Worm (Caenorhabditis elegans): Measurements from ENCODE around the gene C25A8.2.

C25A8.2 gene

DNA sequence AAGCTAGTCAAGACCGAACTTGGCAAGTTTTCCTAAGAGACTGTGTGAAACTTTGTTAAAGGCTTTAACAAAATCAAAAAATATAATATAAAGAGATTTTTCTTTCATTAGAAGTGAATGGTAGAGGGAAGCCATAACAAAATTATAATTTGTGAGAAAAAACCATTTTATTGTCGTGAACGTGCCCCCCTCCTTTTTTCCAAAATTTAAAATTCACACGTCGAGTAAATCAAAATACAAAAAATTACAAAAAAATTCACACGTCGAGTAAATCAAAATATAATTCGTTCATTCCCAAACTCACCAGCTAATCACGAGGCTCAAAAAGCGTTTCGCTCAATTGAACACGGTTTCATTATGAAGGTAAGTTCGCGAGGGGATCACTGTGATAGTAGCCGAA lies at the start of gene C25A8.2:
Gene C25A8.2 (plus strand): TSS at position 301 of the 400 bp plus-strand sequence.
- no peak for TF ChIP-seq dao-5 (tag; optimal IDR thresholded peaks at IDR 0.05)
- TF ChIP-seq him-1 (tag; optimal IDR thresholded peaks at IDR 0.05), result no peak
- TF ChIP-seq W03F9.2 (tag; optimal IDR thresholded peaks at IDR 0.05), result no peak

DNA sequence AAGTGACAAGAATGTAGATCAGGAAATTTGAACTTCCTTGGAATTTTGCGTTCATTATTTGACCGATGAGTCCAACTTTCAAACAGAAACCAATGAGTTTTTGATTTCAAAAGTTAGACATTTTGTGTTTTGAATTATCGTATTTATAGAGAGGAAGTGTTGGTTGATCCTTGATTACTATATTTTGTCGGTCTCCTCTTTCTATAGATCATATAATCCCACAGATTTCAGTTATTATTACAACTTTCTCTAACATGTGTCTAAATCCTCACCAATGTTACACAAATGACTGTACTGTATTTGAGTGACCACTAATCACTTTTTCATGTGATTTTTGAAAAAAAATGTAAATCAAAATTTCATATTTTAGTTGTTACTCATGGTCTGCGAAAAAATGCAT lies 45.1 kb upstream of the C25A8.2 start, which contains the start of gene B0478.3:
Gene B0478.3 (minus strand): TSS at position 101 of the 400 bp plus-strand sequence.
- TF ChIP-seq W03F9.2 (tag; optimal IDR thresholded peaks at IDR 0.05), result no peak
- no peak for TF ChIP-seq dao-5 (tag; optimal IDR thresholded peaks at IDR 0.05)
- no peak for TF ChIP-seq him-1 (tag; optimal IDR thresholded peaks at IDR 0.05)

DNA sequence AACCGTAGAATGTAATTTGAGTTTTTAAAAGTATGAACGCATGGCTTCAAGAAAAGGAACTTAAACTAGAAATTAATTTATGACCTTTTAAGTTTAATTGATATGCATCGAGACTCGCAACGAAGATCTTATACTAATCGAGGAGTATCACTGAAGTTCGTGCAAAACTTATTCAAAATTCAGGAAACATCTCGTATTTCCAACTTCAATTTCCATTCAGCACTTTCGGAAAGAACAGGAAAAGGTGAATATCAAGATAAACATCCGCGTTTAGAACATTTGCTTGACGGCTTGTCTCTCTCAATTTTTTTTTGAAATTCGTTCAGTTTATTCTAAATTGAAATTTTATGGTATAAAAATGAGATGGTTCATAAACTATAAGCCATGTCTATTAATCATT lies 44.4 kb upstream of the C25A8.2 start, which contains the start of gene ZK381.2:
Gene ZK381.2 (plus strand): TSS at position 301 of the 400 bp plus-strand sequence.
- TF ChIP-seq W03F9.2 (tag; optimal IDR thresholded peaks at IDR 0.05), result no peak
- TF ChIP-seq dao-5 (tag; optimal IDR thresholded peaks at IDR 0.05), result no peak
- TF ChIP-seq him-1 (tag; optimal IDR thresholded peaks at IDR 0.05), result no peak

DNA sequence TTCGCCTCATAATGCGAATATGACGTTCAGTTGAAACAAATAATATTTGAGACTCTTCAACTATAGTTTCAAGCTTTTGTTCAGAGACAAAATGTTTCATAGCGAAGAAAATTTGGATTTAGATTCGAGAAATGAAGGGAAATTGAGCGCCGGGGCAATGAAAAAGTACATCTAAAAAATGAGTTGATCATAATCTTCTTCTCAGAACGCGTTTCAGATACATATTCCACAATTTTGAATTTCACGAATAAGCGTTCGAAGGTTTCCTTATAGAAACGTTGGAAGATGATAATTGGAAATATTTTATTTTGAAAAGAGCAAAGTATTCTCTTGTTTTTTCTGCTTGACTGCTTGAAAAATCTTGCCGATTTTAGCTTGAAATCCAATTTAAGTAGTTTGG lies 39.4 kb upstream of the C25A8.2 start, which contains the start of gene ZK381.8:
Gene ZK381.8 (minus strand): TSS at position 101 of the 400 bp plus-strand sequence.
- no peak for TF ChIP-seq W03F9.2 (tag; optimal IDR thresholded peaks at IDR 0.05)
- no peak for TF ChIP-seq him-1 (tag; optimal IDR thresholded peaks at IDR 0.05)
- no peak for TF ChIP-seq dao-5 (tag; optimal IDR thresholded peaks at IDR 0.05)

DNA sequence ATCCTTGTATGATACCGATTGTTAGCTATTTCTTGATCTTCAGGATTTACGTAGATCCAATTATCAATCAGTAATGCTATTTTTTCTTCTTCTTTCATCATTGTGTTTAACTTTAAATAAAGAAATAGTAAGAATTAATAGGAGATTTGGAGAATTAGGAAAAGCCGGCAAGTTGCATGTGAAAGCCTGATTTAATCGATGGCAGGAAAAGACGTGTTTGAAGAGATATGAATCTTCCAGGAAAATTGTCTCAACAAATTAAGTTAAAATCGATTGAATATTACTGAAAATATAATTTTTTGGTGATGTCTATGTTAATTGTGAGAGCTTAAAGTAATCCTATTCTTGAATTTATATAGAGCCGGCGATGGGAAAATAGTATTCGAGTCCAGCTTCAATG lies 38.4 kb upstream of the C25A8.2 start, which contains the start of gene ZK381.62:
Gene ZK381.62 (minus strand): TSS at position 101 of the 400 bp plus-strand sequence.
- TF ChIP-seq him-1 (tag; optimal IDR thresholded peaks at IDR 0.05), result no peak
- TF ChIP-seq dao-5 (tag; optimal IDR thresholded peaks at IDR 0.05), result no peak
- no peak for TF ChIP-seq W03F9.2 (tag; optimal IDR thresholded peaks at IDR 0.05)

DNA sequence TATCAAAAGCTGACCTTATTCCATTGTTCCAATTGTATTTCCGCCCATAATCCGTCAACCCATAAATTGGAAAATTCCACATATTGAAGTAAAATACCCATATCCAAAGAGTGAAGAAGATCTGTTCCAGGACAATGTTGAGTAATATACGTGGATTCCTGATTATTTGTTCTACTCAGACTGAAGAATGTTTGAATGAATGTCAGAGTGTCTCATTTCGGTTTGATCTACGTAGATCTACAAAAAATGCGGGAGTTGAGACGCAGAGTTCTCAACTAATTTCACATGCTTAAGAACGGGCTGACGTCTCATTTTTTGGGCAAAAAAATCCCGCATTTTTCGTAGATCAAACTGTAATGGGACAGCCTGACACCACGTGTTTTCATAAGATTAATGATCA lies 37.2 kb upstream of the C25A8.2 start, which contains the start of gene nhr-249:
Gene nhr-249 (minus strand): TSS at position 101 of the 400 bp plus-strand sequence.
- TF ChIP-seq W03F9.2 (tag; optimal IDR thresholded peaks at IDR 0.05) (no peak), him-1 (tag; optimal IDR thresholded peaks at IDR 0.05) (no peak), dao-5 (tag; optimal IDR thresholded peaks at IDR 0.05) (no peak)

DNA sequence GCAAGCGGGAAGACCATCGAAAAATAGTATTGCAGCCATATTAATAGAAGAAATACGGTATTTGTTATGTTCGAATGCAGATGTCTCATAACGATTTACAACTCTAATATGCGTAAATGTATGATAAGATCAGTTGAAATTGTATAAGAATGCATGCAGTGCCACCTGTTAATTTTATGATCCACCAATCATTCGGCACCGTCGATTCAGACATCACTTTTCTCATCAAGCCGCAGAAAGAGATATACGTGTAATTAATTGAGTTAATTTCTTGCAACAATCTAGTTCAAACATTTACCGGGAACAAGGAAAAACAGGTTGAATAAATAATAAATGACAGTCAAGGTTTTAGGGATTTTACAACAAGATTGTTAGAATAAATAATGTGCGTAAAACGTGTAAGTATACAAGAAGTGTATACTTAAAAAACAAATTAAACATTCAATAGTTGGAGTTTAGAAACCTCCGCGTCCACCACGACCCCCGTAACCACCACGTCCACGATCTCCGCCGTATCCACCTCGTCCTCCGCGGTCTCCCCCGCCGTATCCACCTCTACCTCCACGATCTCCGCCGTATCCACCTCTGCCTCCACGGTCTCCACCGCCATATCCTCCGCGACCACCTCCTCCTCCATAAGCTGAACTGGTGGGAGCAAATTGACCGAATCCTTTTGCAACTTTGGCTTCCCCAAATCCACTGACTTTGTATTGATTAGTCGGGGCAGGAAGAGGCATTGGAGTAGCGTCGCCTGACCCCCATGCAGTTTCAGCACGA lies 35.3 kb upstream of the C25A8.2 start:
- no peak for TF ChIP-seq him-1 (tag; optimal IDR thresholded peaks at IDR 0.05)
- no peak for TF ChIP-seq W03F9.2 (tag; optimal IDR thresholded peaks at IDR 0.05)
- TF ChIP-seq dao-5 (tag; optimal IDR thresholded peaks at IDR 0.05), result no peak

DNA sequence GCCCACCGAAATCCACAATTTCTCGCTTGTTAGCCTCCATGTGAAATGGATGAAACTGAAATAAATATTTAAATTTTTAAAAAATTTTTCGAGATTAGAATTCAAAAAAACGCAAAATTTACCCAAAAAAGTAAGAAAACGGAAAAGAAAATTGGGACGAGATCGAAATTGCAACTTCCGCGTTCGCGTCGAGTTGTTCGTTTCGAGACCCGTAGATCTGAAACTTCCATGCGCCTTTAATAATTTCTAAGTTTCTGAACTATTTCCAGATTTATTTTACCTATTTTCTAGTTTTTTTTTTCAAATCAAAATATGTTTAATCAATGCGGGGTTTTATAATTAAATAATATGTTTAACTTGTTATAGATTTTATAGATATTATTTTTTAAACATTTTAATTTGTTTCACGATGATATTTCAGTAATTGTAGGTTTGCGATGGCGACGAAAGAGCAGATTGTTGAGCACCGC lies 32.5 kb upstream of the C25A8.2 start, which contains the start of the genes pgl-1 and him-3:
Gene pgl-1 (minus strand): TSS at position 230 of the 470 bp plus-strand sequence.
Gene him-3 (plus strand): TSS at position 420 of the 470 bp plus-strand sequence.
- TF ChIP-seq him-1 (tag; optimal IDR thresholded peaks at IDR 0.05), result no peak
- no peak for TF ChIP-seq W03F9.2 (tag; optimal IDR thresholded peaks at IDR 0.05)
- no peak for TF ChIP-seq dao-5 (tag; optimal IDR thresholded peaks at IDR 0.05)

DNA sequence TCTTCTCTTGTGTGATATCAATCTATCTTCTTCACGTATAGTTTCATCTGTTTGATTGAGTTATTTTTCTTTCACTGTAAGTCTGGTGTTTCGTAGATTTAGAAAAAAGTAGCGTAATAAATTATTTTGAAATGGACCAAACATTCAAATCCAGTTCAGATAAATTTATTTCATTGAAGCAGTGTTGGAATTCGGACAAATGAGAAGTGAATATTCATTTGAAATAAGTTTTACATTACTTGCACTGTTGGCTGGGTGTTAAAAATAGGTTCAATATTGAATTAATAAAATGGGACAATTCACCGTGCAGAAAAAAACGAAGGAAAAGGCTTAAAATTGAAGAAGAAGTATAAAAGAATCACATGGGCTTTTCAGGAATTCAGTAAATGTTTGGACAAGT lies 31.0 kb upstream of the C25A8.2 start:
- TF ChIP-seq him-1 (tag; optimal IDR thresholded peaks at IDR 0.05) (no peak), W03F9.2 (tag; optimal IDR thresholded peaks at IDR 0.05) (no peak), dao-5 (tag; optimal IDR thresholded peaks at IDR 0.05) (no peak)

DNA sequence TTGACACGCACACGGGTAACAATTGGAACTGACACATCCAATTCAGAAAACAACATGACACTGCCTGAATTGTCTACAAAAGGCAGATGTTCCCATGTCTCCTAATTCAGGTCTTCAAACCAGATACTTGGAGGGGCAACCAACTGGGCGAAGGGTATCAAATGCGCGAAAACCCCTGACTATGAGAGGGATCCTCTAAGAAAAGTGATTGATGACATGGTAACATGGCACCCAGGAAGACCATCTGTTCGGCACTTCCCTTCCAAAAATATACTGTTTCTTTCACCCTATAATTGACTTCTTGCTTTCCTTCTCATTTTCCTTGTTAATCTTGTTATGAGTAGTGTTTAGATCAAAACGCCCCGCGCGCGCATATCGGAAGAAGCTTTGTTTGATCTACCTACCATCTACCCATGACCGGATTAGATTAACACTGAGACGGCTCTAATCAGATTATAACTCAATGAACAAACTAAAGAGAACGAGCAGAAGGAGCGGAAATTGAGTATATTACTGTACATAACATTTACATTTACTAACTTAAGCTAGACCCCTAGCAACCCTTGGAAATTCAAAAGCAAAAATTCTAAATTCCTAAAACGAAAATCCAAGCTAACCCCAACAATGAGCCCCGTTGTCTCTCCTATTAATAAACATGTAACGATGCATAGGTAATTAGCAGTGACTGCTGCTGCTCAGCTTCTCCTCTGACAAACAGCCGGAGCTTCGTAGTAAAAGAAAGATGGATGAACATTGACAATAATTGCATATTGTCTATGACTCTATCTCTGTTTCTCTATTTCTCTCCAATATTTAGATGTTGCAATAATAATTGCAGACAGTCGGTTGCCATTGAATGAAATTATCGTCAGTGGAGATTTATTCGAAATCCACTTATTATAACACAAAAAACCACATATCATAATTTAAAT lies 24.9 kb upstream of the C25A8.2 start:
- TF ChIP-seq him-1 (tag; optimal IDR thresholded peaks at IDR 0.05) (no peak), dao-5 (tag; optimal IDR thresholded peaks at IDR 0.05) (no peak), W03F9.2 (tag; optimal IDR thresholded peaks at IDR 0.05) (no peak)

DNA sequence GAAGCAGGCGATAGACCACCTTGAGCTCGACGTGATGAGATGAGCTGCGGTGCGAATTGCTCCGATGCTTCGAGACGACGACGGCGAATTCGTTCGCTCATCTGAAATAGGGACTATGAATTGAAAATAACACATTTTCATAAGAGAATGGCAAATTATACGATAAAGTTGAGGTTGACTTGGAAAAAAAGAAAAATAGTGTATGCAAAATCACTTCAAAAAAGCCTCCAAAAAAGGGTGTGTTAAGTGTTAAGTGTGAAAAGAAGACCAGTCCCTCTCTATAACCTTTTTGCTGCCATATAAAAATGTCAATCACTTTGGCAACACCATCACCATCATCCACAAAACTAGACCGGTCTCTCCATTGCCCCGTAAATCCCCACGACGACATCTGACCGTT lies 22.8 kb upstream of the C25A8.2 start, which contains the start of gene prkl-1:
Gene prkl-1 (minus strand): TSS at position 101 of the 400 bp plus-strand sequence.
- TF ChIP-seq him-1 (tag; optimal IDR thresholded peaks at IDR 0.05), result no peak

DNA sequence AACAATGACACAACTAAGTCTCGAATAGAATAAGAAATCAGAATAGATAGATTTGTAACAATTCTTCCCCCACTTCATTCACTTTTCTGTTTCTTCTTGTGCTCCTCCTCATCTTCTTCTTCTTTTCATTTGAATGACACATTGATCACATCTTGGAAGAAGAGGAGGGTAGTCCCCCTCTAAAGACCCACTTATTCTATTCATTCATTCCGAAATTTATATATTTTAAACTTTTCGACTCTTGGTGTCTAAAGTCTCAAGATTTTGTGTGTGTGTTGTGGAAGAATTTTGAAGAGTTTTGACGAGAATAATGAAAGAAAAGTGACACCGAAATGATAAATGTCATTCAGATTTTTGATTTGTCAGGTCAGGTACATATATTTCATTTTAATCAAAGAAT lies 18.6 kb upstream of the C25A8.2 start:
- no peak for TF ChIP-seq dao-5 (tag; optimal IDR thresholded peaks at IDR 0.05)

DNA sequence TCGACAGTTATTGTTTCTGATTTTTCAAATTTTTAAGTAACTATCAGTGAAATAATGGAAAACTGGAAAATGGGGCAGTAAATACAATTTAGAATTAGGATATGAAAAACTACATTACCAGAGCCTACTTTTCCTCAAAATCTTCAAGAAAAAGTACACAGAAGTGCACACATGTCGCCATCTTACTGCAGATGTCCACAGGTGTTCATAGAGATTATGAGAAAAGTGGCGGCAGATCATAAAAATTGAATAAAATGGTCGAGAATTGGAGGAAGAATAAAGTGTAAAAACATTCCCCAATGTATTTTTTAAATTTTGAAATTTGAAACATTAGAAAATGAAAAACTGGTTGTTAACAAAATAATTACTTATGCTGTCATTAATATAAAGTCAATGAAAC lies 11.7 kb upstream of the C25A8.2 start:
- TF ChIP-seq him-1 (tag; optimal IDR thresholded peaks at IDR 0.05) (no peak), dao-5 (tag; optimal IDR thresholded peaks at IDR 0.05) (no peak), W03F9.2 (tag; optimal IDR thresholded peaks at IDR 0.05) (no peak)

Data from whole organism, L4/young adult.